Fruit fly (Drosophila melanogaster): ENCODE results near the gene cal1.

cal1 gene

dm6 chr3R:17056183-17056904, 31.7 kb upstream of the cal1 start (continued):
- TF ChIP-seq CG14860 (GFP tag; IDR thresholded peaks at IDR 0.05; ENCODE audit: partially characterized antibody) = 0 out of 3 replicates have a peak, but pooled peaks have one; percentile 33
- no peak for TF ChIP-seq CG4820 (GFP tag; optimal IDR thresholded peaks at IDR 0.05)
- no peak for TF ChIP-seq YL-1 (GFP tag; optimal IDR thresholded peaks at IDR 0.05)
- peak; percentile 75 for TF ChIP-seq CTCF (GFP tag; optimal IDR thresholded peaks at IDR 0.05)
- TF ChIP-seq Bgb (GFP tag; IDR thresholded peaks at IDR 0.05; ENCODE audit: partially characterized antibody) = peak; percentile 15; the same call in 1 of the 2 replicates
- peak; percentile 65 to 82 for TF ChIP-seq Trl (optimal IDR thresholded peaks at IDR 0.05)
- TF ChIP-seq Trl (GFP tag; optimal IDR thresholded peaks at IDR 0.05) = peak; percentile 43
- TF ChIP-seq Scr (GFP tag; IDR thresholded peaks at IDR 0.05; ENCODE audit: partially characterized antibody) = peak; percentile 50
- TF ChIP-seq so (GFP tag; IDR thresholded peaks at IDR 0.05) = 0 out of 3 replicates have a peak, but pooled peaks have one; percentile 68
- TF ChIP-seq CG2116 (GFP tag; optimal IDR thresholded peaks at IDR 0.05) = peak; percentile 14
- peak in 1 of 3 experiments; percentile 69 for TF ChIP-seq lola (GFP tag; optimal IDR thresholded peaks at IDR 0.05)
- TF ChIP-seq HLH4C (GFP tag; IDR thresholded peaks at IDR 0.05; ENCODE audit: partially characterized antibody) = 0 out of 3 replicates have a peak, but pooled peaks have one; percentile 32
- TF ChIP-seq HmgD (GFP tag; optimal IDR thresholded peaks at IDR 0.05) = no peak
- TF ChIP-seq bsh (GFP tag; optimal IDR thresholded peaks at IDR 0.05) = peak in 1 of 2 experiments; percentile 58
- TF ChIP-seq grau (tag; optimal IDR thresholded peaks at IDR 0.05) = peak; percentile 24
- TF ChIP-seq Side (GFP tag; optimal IDR thresholded peaks at IDR 0.05) = peak; percentile 50
- TF ChIP-seq Dbx (GFP tag; IDR thresholded peaks at IDR 0.05) = peak; percentile 64; the same call in 2 of the 3 replicates
- TF ChIP-seq CG2202 (tag; optimal IDR thresholded peaks at IDR 0.05) = no peak
- TF ChIP-seq Dll (GFP tag; IDR thresholded peaks at IDR 0.05; ENCODE audit: partially characterized antibody) = 0 out of 4 replicates have a peak, but pooled peaks have one; percentile 44
- TF ChIP-seq CG12942 (GFP tag; optimal IDR thresholded peaks at IDR 0.05) = no peak
- peak; percentile 62 for TF ChIP-seq CG6765 (GFP tag; optimal IDR thresholded peaks at IDR 0.05)
- TF ChIP-seq salm (tag; optimal IDR thresholded peaks at IDR 0.05) = peak; percentile 13
- no peak for TF ChIP-seq ems (GFP tag; optimal IDR thresholded peaks at IDR 0.05)
- peak; percentile 69 for TF ChIP-seq CG34376 (GFP tag; optimal IDR thresholded peaks at IDR 0.05)
- TF ChIP-seq gro (GFP tag; optimal IDR thresholded peaks at IDR 0.05) = peak; percentile 77
- peak; percentile 73 for TF ChIP-seq mirr (GFP tag; optimal IDR thresholded peaks at IDR 0.05)
- TF ChIP-seq CG4360 (GFP tag; IDR thresholded peaks at IDR 0.05) = peak; percentile 83
- peak; percentile 30 for TF ChIP-seq CG17385 (GFP tag; optimal IDR thresholded peaks at IDR 0.05)
- TF ChIP-seq BtbVII (GFP tag; optimal IDR thresholded peaks at IDR 0.05) = peak; percentile 82
- TF ChIP-seq Abd-B (GFP tag; optimal IDR thresholded peaks at IDR 0.05) = peak; percentile 72
- TF ChIP-seq sob (GFP tag; IDR thresholded peaks at IDR 0.05) = peak; percentile 16; the same call in 1 of the 2 replicates
- peak; percentile 15 for TF ChIP-seq NC2β (GFP tag; optimal IDR thresholded peaks at IDR 0.05)
- peak; percentile 20 for TF ChIP-seq cad (GFP tag; optimal IDR thresholded peaks at IDR 0.05)
- TF ChIP-seq Spps (tag; optimal IDR thresholded peaks at IDR 0.05) = no peak
- TF ChIP-seq CG15601 (tag; optimal IDR thresholded peaks at IDR 0.05) = no peak
- peak; percentile 71 for TF ChIP-seq Hey (tag; optimal IDR thresholded peaks at IDR 0.05)
- no peak for TF ChIP-seq esg (GFP tag; conservative IDR thresholded peaks at IDR 0.05)
- TF ChIP-seq MBD-R2 (GFP tag; IDR thresholded peaks at IDR 0.05) = peak; percentile 22; the same call in 1 of the 2 replicates
- peak in 1 of 2 experiments; percentile 70 for TF ChIP-seq Hr51 (GFP tag; optimal IDR thresholded peaks at IDR 0.05)
- TF ChIP-seq exex (tag; optimal IDR thresholded peaks at IDR 0.05) = peak; percentile 57
- no peak; the same call in 2 of the 3 replicates for TF ChIP-seq CG6791 (GFP tag; IDR thresholded peaks at IDR 0.05; ENCODE audit: partially characterized antibody)
- TF ChIP-seq CG31365 (tag; optimal IDR thresholded peaks at IDR 0.05) = no peak
- peak; percentile 21; the same call in 1 of the 2 replicates for TF ChIP-seq onecut (GFP tag; IDR thresholded peaks at IDR 0.05)
- TF ChIP-seq D19A (tag; optimal IDR thresholded peaks at IDR 0.05) = no peak
- TF ChIP-seq CG6654 (GFP tag; optimal IDR thresholded peaks at IDR 0.05) = no peak
- TF ChIP-seq CG12744 (GFP tag; optimal IDR thresholded peaks at IDR 0.05) = no peak
- peak; percentile 58 for TF ChIP-seq kay (GFP tag; optimal IDR thresholded peaks at IDR 0.05)
- TF ChIP-seq croc (GFP tag; conservative IDR thresholded peaks at IDR 0.05) = no peak
- peak; percentile 23 for TF ChIP-seq lilli (GFP tag; optimal IDR thresholded peaks at IDR 0.05)

All from whole organism, embryonic.